Worm (Caenorhabditis elegans) whole organism, L4/young adult: Measurements from ENCODE around the gene F09E5.12.

ENCODE experiments used
- W03F9.2 ChIP-seq: fragments of 150-350 bp; optimal IDR thresholded peaks from 2 replicates; lab custom pipeline; 2014; ENCODE audit warnings: missing biosample characterization, missing genetic modification characterization
- dao-5 ChIP-seq: sonication (generic microtip); optimal IDR thresholded peaks from 2 replicates; lab custom pipeline; 2016; ENCODE audit warnings: missing genotype, missing genetic modification characterization, moderate library complexity, missing compliant biosample characterization
- him-1 ChIP-seq: sonication (generic microtip); optimal IDR thresholded peaks from 2 replicates; lab custom pipeline; 2016; ENCODE audit warnings: missing genotype, missing genetic modification reagents, missing genetic modification characterization, missing compliant biosample characterization

Gene F09E5.12

ce11 chrII:5336035-5336376 lies 34.5 kb downstream of the F09E5.12 start:
- TF ChIP-seq him-1 (tag; lab: Kevin White, UChicago) = peak; percentile 70
- TF ChIP-seq dao-5 (tag; lab: Kevin White, UChicago) = peak; percentile 2
- TF ChIP-seq W03F9.2 (tag; lab: Kevin White, UChicago) = no peak

ce11 chrII:5335370-5336034 lies 35.0 kb downstream of the F09E5.12 start:
- TF ChIP-seq W03F9.2 (tag; lab: Kevin White, UChicago) (no peak), him-1 (tag; lab: Kevin White, UChicago) (no peak), dao-5 (tag; lab: Kevin White, UChicago) (no peak)

DNA sequence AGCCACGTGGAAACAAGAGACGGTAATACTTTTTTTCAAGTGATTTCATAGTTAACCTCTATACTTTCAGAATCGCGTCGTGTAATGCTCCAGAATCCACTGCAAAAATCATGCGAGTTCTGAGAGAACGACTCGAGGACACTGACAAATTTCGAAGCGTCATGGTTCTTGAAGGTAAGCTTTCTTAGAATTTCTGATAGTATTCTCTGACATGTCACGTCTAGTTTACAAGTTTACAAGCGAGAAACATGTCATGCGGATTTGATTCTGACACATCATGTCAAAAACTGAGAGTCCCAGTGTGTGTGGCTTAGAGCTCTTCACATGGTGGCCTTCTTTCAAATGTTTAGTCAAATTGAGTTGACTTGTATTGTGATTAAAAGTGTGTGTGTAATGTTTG lies 35.9 kb downstream of the F09E5.12 start:
- TF ChIP-seq W03F9.2 (tag; lab: Kevin White, UChicago) = no peak
- no peak for TF ChIP-seq dao-5 (tag; lab: Kevin White, UChicago)
- TF ChIP-seq him-1 (tag; lab: Kevin White, UChicago) = no peak

- TF ChIP-seq dao-5 (tag; lab: Kevin White, UChicago) (no peak), him-1 (tag; lab: Kevin White, UChicago) (no peak), W03F9.2 (tag; lab: Kevin White, UChicago) (no peak)
These were observed 36.7 kb downstream of the F09E5.12 start for ce11 chrII:5333729-5334255.

DNA sequence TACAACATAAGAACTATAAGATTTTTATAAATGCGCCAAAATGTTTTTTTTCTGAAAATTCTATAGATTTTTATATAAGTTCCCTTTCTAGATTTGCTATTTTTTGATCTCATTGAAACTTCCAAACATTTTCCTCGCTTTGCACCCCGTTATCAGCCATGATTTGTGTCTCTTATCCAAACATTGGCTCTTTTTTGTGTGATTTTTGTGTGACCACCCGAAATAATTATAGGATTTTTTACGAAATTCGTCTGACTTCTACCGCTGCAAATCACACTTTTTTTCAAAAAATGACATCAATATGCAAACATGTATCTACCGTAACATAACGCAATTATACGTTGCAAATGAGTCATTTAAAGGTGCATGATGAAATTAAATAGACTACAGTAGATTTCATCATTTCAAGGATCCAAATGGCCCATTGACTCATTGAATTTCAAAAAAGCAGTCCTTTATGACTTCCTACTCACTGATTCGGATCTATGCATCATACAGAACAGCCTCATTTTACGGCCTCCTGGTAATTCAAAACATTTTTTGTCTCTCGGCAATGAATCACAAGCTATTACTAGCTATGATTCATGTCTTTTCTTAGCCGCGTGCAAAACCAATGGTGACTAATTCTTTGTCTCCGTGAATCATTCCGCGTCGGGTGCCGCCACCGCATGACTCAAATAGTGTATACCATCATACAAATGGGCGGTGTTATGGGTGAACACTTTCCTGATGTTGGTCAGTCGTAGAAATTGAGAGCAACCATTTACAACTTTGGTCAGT lies 38.0 kb downstream of the F09E5.12 start:
- TF ChIP-seq W03F9.2 (tag; lab: Kevin White, UChicago) = no peak
- TF ChIP-seq dao-5 (tag; lab: Kevin White, UChicago) = no peak
- TF ChIP-seq him-1 (tag; lab: Kevin White, UChicago) = no peak

DNA sequence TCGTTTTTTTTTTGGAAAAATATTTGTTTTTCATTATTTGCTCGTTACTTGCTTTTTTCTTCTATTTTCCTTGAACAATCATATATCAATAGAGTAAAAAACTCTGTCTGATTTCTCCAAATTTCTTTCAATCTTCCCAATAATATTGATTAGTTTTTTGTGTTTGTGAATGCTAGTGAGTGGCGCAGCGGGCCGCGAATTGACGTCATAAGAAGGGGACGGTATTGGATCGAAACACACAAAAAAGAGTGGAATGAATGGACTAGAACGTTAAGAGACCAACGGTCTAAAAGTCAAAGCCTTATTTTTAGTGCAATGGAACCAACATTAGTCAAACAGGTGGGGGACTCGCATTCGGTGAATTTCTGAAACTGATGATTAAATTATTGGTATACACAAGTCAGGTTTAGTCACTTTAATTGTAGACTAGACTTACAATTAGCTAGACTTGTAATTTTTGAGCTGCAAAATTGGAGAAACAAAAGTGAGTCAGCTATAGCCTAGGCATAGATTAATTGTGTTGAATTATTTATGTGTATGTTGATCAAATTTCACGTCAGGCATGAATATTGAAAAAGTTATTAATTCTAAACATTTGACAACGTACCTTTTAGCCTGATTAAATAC lies 38.8 kb downstream of the F09E5.12 start:
- TF ChIP-seq dao-5 (tag; lab: Kevin White, UChicago) (no peak), W03F9.2 (tag; lab: Kevin White, UChicago) (no peak), him-1 (tag; lab: Kevin White, UChicago) (no peak)

DNA sequence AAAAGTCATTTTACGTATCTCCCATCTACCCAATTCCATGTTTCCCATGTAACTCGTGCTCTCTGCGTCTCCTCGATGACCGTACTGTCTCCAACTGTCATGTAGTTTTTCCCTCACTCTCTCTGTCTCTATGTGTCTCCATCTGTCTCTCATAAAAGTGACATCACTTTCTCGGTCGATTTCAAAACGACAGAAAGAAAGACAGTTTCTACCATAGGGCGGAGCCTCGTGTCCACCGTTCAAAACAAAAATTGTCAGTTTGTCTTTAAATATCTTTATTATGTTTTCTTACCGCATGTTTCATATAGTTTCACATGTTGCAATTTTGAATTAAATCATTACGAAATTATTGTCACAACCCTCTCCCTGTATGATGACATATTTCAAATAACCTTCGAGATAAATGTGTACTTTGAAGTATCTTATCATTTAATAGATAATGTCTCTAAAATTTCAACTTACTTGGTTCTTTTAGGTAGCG lies 40.3 kb downstream of the F09E5.12 start:
- no peak for TF ChIP-seq dao-5 (tag; lab: Kevin White, UChicago)
- peak; percentile 25 for TF ChIP-seq W03F9.2 (tag; lab: Kevin White, UChicago)
- no peak for TF ChIP-seq him-1 (tag; lab: Kevin White, UChicago)

DNA sequence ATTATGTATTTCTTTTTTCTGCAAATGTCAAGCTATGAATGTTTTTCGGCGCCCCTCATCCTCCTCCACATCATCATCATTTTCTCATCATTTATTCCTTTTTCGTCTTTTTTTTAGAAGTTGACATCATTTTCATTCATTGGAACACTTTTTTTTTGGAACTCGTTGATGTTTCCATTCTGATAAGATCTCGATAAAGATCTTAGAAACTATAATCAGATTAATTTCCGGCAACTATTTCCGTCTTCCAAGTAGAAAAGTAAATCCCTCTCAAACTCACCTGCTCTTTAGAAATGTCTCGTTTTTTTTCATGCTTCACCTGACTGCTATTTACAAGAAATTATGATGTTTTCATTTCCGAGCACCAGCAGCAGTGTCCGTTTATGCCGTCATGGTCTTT lies 41.6 kb downstream of the F09E5.12 start:
- TF ChIP-seq dao-5 (tag; lab: Kevin White, UChicago) = no peak
- TF ChIP-seq W03F9.2 (tag; lab: Kevin White, UChicago) = no peak
- TF ChIP-seq him-1 (tag; lab: Kevin White, UChicago) = no peak

DNA sequence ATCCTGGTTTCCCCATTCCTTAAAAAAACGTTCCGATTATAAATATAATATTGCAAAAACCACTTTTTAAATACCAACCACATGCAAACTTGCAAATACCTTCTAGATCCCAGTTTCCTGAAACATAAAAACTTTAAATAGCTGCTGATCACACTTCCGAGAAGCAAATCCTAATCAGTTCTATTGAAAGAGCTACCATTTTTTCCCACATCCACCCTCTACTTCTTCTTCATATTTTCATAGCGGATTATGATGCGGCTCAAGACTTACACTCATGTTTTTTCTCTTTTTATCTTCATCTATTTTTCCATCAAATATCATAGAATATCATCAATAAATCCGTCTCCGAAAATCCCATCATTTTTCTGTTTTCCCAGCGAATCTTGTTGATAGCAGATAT lies 43.6 kb downstream of the F09E5.12 start:
- TF ChIP-seq W03F9.2 (tag; lab: Kevin White, UChicago) (no peak), him-1 (tag; lab: Kevin White, UChicago) (no peak), dao-5 (tag; lab: Kevin White, UChicago) (no peak)

- TF ChIP-seq dao-5 (tag; lab: Kevin White, UChicago) (no peak), him-1 (tag; lab: Kevin White, UChicago) (peak; percentile 74)
These were observed 44.4 kb downstream of the F09E5.12 start for ce11 chrII:5326024-5326627.

DNA sequence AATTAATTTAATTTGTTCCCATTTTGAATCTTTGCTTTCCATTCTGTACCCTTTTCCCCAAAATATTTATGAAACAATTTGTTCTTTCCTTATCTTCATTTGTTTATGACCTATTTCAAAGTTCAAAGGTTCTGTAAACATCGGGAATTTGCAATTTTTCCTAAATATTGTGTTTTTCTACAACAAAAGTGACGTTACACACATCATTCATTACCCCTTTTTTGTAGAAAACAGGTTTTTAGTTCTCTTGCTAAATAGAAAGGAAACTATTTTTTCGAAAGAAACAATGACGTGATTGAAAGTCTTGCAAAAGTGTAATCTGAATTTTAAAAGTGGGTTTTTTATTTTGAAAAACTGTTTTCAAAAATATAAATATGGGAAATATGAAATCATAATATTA lies 45.9 kb downstream of the F09E5.12 start:
- TF ChIP-seq him-1 (tag; lab: Kevin White, UChicago) (no peak), dao-5 (tag; lab: Kevin White, UChicago) (no peak)

- TF ChIP-seq him-1 (tag; lab: Kevin White, UChicago) (no peak), W03F9.2 (tag; lab: Kevin White, UChicago) (no peak), dao-5 (tag; lab: Kevin White, UChicago) (no peak)
These were observed 46.8 kb downstream of the F09E5.12 start for ce11 chrII:5323773-5324172.
